1 worm cellular context compared by ENCODE assay signal in the genomic region with DNA sequence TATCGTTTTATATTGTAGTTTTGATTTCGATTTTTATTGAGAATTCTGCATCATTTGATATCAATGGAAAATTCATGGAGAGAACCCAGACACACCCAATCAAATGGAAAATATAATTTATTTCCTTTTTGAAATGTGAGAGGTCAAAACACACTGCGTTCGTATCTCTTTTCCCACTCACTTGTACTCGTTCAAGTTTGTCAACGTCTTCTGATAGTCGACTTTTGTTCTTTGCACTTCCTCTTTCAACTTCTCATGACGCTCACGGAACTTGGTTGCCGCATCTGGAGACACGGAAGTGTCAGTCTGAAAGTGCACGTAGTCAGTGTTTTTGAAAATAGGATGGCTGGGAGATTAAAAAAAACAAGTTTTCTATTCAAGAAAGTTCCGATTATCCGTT.
TF ChIP-seq lines count a peak whose summit lies in the region.

No protein-coding gene starts in this region.

TF ChIP-seq in whole organism, L4 larva, 104 proteins besides CTCF, POLR2A, EP300 and RAD21 (continued from another document):
- TF ChIP-seq attf-4 (tag; optimal IDR thresholded peaks at IDR 0.05; lab: Kevin White, UChicago) (no peak), mdl-1 (tag; optimal IDR thresholded peaks at IDR 0.05; lab: Kevin White, UChicago) (peak in 1 of 2 experiments; percentile 50), zfp-3 (GFP tag; conservative IDR thresholded peaks at IDR 0.05; lab: Robert Waterston, UW) (no peak), nhr-102 (tag; optimal IDR thresholded peaks at IDR 0.05; lab: Kevin White, UChicago) (no peak), sdz-12 (GFP tag; optimal IDR thresholded peaks at IDR 0.05; lab: Kevin White, UChicago) (no peak), egl-43 (GFP tag; IDR thresholded peaks at IDR 0.05; lab: Robert Waterston, UW) (no peak), Y5F2A.4 (GFP tag; optimal IDR thresholded peaks at IDR 0.05; lab: Kevin White, UChicago) (no peak), zip-2 (tag; optimal IDR thresholded peaks at IDR 0.05; lab: Kevin White, UChicago) (no peak), zip-11 (GFP tag; IDR thresholded peaks at IDR 0.05; lab: Robert Waterston, UW) (no peak), ceh-44 (GFP tag; IDR thresholded peaks at IDR 0.05; lab: Robert Waterston, UW) (no peak), nhr-6 (tag; optimal IDR thresholded peaks at IDR 0.05; lab: Kevin White, UChicago) (no peak), set-16 (GFP tag; IDR thresholded peaks at IDR 0.05; lab: Robert Waterston, UW) (no peak), tra-1 (GFP tag; IDR thresholded peaks at IDR 0.05; lab: Robert Waterston, UW) (no peak), zag-1 (tag; optimal IDR thresholded peaks at IDR 0.05; lab: Kevin White, UChicago) (no peak), F49E8.2 (tag; optimal IDR thresholded peaks at IDR 0.05; lab: Kevin White, UChicago; ENCODE audit: borderline replicate concordance) (no peak), nhr-77 (tag; optimal IDR thresholded peaks at IDR 0.05; lab: Kevin White, UChicago) (no peak), saeg-2 (GFP tag; IDR thresholded peaks at IDR 0.05; lab: Robert Waterston, UW) (no peak), skn-1 (tag; optimal IDR thresholded peaks at IDR 0.05; lab: Kevin White, UChicago) (no peak), R02D3.7 (tag; optimal IDR thresholded peaks at IDR 0.05; lab: Kevin White, UChicago) (no peak), spr-1 (tag; optimal IDR thresholded peaks at IDR 0.05; lab: Kevin White, UChicago) (no peak), ZK337.2 (GFP tag; IDR thresholded peaks at IDR 0.05; lab: Robert Waterston, UW) (no peak), hlh-30 (tag; optimal IDR thresholded peaks at IDR 0.05; lab: Kevin White, UChicago; ENCODE audit: insufficient read depth) (peak; percentile 20), lin-13 (GFP tag; optimal IDR thresholded peaks at IDR 0.05; lab: Kevin White, UChicago) (no peak), tag-97 (GFP tag; IDR thresholded peaks at IDR 0.05; lab: Robert Waterston, UW) (no peak), nhr-76 (tag; optimal IDR thresholded peaks at IDR 0.05; lab: Kevin White, UChicago) (peak; percentile 45), madf-5 (GFP tag; IDR thresholded peaks at IDR 0.05; lab: Robert Waterston, UW) (no peak), unc-62 (GFP tag; optimal IDR thresholded peaks at IDR 0.05 in 1 of 2; lab: Kevin White, UChicago) (no peak), unc-62 (tag; optimal IDR thresholded peaks at IDR 0.05; lab: Kevin White, UChicago) (no peak), mep-1 (tag; optimal IDR thresholded peaks at IDR 0.05; lab: Kevin White, UChicago) (peak; percentile 21), lin-1 (GFP tag; IDR thresholded peaks at IDR 0.05; lab: Robert Waterston, UW) (no peak), Y75B8A.6 (GFP tag; IDR thresholded peaks at IDR 0.05; lab: Robert Waterston, UW) (no peak), lin-15B (tag; optimal IDR thresholded peaks at IDR 0.05; lab: Kevin White, UChicago) (no peak), Y105C5A.15 (GFP tag; IDR thresholded peaks at IDR 0.05; lab: Robert Waterston, UW) (no peak), lin-38 (GFP tag; IDR thresholded peaks at IDR 0.05; lab: Robert Waterston, UW) (no peak), pqm-1 (tag; optimal IDR thresholded peaks at IDR 0.05; lab: Kevin White, UChicago) (no peak), D1046.2 (GFP tag; IDR thresholded peaks at IDR 0.05; lab: Robert Waterston, UW) (no peak), ztf-11 (tag; optimal IDR thresholded peaks at IDR 0.05; lab: Kevin White, UChicago) (no peak), nhr-111 (GFP tag; optimal IDR thresholded peaks at IDR 0.05; lab: Kevin White, UChicago) (no peak), ces-1 (GFP tag; optimal IDR thresholded peaks at IDR 0.05; lab: Kevin White, UChicago) (no peak), gei-8 (GFP tag; optimal IDR thresholded peaks at IDR 0.05; lab: Kevin White, UChicago) (no peak), zfp-2 (tag; optimal IDR thresholded peaks at IDR 0.05; lab: Kevin White, UChicago) (no peak), mes-2 (tag; optimal IDR thresholded peaks at IDR 0.05; lab: Kevin White, UChicago; ENCODE audit: poor library complexity, severe bottlenecking) (no peak), snpc-4 (tag; optimal IDR thresholded peaks at IDR 0.05; lab: Kevin White, UChicago) (no peak), lin-29 (GFP tag; IDR thresholded peaks at IDR 0.05; lab: Robert Waterston, UW) (no peak), mxl-3 (GFP tag; optimal IDR thresholded peaks at IDR 0.05; lab: Kevin White, UChicago) (no peak), dmd-9 (GFP tag; IDR thresholded peaks at IDR 0.05; lab: Robert Waterston, UW) (no peak), php-3 (GFP tag; IDR thresholded peaks at IDR 0.05; lab: Robert Waterston, UW) (no peak), nhr-48 (tag; optimal IDR thresholded peaks at IDR 0.05; lab: Kevin White, UChicago) (peak; percentile 60), nhr-25 (tag; optimal IDR thresholded peaks at IDR 0.05; lab: Kevin White, UChicago; ENCODE audit: borderline replicate concordance, insufficient read depth) (peak; percentile 35), lsy-2 (tag; optimal IDR thresholded peaks at IDR 0.05; lab: Kevin White, UChicago) (no peak), dpl-1 (GFP tag; optimal IDR thresholded peaks at IDR 0.05; lab: Kevin White, UChicago) (no peak), cey-2 (tag; optimal IDR thresholded peaks at IDR 0.05; lab: Kevin White, UChicago; ENCODE audit: borderline replicate concordance, insufficient read depth) (no peak), snpc-1.2 (GFP tag; IDR thresholded peaks at IDR 0.05; lab: Robert Waterston, UW) (no peak)
